Fruit fly (Drosophila melanogaster): ENCODE results near the gene CG14736.

The CG14736 gene

DNA sequence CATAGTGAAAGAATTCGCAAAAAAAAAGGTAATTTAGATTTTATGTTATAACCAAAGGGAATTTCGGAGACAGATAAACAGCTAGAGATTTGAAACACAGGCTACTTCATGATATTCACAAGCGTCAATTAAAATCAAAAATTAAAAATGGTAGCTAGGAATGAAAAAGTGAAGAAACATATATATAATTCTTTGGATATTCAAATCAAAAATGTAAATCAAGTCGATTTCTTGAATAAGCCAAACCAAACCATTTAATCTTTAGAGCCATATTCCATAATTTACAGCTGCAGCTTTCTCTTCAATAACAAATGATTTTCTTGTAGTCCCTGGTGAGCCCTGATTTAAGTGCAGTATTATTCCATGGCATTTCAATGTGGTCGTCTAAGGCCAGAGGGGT is 22.5 kb downstream of the CG14736 start, which contains the start of gene CG14740:
Gene CG14740 (minus strand): TSS at position 101 of the 400 bp plus-strand sequence.
- TF ChIP-seq CG33213 (GFP tag; optimal IDR thresholded peaks at IDR 0.05) (no peak), CG12299 (tag; optimal IDR thresholded peaks at IDR 0.05) (no peak), Bdp1 (GFP tag; optimal IDR thresholded peaks at IDR 0.05) (no peak), CG7271 (tag; optimal IDR thresholded peaks at IDR 0.05) (no peak), B-H2 (GFP tag; optimal IDR thresholded peaks at IDR 0.05) (no peak), Xrp1 (GFP tag; IDR thresholded peaks at IDR 0.05) (no peak), CG14965 (GFP tag; optimal IDR thresholded peaks at IDR 0.05; ENCODE audit: borderline replicate concordance) (no peak), ham (GFP tag; IDR thresholded peaks at IDR 0.05) (no peak), Sry-δ (GFP tag; optimal IDR thresholded peaks at IDR 0.05) (no peak), nerfin-2 (GFP tag; IDR thresholded peaks at IDR 0.05; ENCODE audit: partially characterized antibody) (no peak), sc (optimal IDR thresholded peaks at IDR 0.05) (no peak), sc (GFP tag; optimal IDR thresholded peaks at IDR 0.05) (no peak), CG9727 (GFP tag; optimal IDR thresholded peaks at IDR 0.05) (no peak), her (GFP tag; optimal IDR thresholded peaks at IDR 0.05) (no peak), CG6791 (GFP tag; IDR thresholded peaks at IDR 0.05; ENCODE audit: partially characterized antibody) (no peak), CG10321 (GFP tag; IDR thresholded peaks at IDR 0.05) (no peak)

DNA sequence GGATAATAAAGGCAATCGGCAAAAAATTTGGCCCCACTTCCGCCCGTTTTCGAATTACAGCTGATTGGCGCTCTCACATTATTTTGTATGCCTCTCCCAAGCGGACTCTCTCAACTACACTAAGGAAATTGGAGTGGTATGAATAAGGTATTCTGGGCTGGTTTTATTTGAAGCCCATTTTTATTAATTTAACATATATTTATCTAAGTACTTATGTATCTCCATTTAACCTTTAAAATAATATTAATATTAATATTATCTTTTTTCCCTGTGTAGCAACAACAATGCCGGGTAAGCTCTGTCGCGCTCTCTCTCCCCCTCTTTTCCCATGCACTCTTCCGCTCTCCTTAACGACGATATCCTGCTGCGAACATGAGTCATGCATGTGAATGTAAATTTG is 38.6 kb downstream of the CG14736 start:
- no peak for TF ChIP-seq CG15601 (tag; optimal IDR thresholded peaks at IDR 0.05)
- TF ChIP-seq CG4404 (GFP tag; IDR thresholded peaks at IDR 0.05) = peak; percentile 45; the same call in 1 of the 2 replicates
- peak; percentile 87 for TF ChIP-seq dmrt99B (tag; optimal IDR thresholded peaks at IDR 0.05)
- peak; percentile 82 for TF ChIP-seq CG13894 (tag; optimal IDR thresholded peaks at IDR 0.05)
- TF ChIP-seq slbo (GFP tag; IDR thresholded peaks at IDR 0.05) = peak; percentile 89
- peak; percentile 72 for TF ChIP-seq Blimp-1 (GFP tag; optimal IDR thresholded peaks at IDR 0.05)
- TF ChIP-seq Meics (GFP tag; optimal IDR thresholded peaks at IDR 0.05) = peak; percentile 86
- no peak for TF ChIP-seq CG10959 (GFP tag; IDR thresholded peaks at IDR 0.05)
- peak; percentile 69 for TF ChIP-seq scrt (GFP tag; optimal IDR thresholded peaks at IDR 0.05)
- TF ChIP-seq Max (GFP tag; optimal IDR thresholded peaks at IDR 0.05) = peak; percentile 15
- TF ChIP-seq CG17359 (tag; optimal IDR thresholded peaks at IDR 0.05) = peak; percentile 86
- TF ChIP-seq CG34422 (GFP tag; IDR thresholded peaks at IDR 0.05) = peak; percentile 73
- TF ChIP-seq CG12299 (tag; optimal IDR thresholded peaks at IDR 0.05) = peak; percentile 53
- TF ChIP-seq wdn (GFP tag; IDR thresholded peaks at IDR 0.05) = peak; percentile 68
- peak; percentile 86 for TF ChIP-seq gem (tag; optimal IDR thresholded peaks at IDR 0.05)
- TF ChIP-seq CG10462 (GFP tag; optimal IDR thresholded peaks at IDR 0.05) = no peak
- peak; percentile 53 for TF ChIP-seq CG12219 (GFP tag; optimal IDR thresholded peaks at IDR 0.05)
- TF ChIP-seq sug (tag; optimal IDR thresholded peaks at IDR 0.05) = no peak
- no peak for TF ChIP-seq amos (GFP tag; IDR thresholded peaks at IDR 0.05; ENCODE audit: partially characterized antibody)
- peak; percentile 59 for TF ChIP-seq CG18619 (GFP tag; optimal IDR thresholded peaks at IDR 0.05)
- TF ChIP-seq nom (GFP tag; optimal IDR thresholded peaks at IDR 0.05) = no peak
- TF ChIP-seq lmd (GFP tag; IDR thresholded peaks at IDR 0.05) = peak; percentile 82
- no peak for TF ChIP-seq CkIIα-i1 (GFP tag; IDR thresholded peaks at IDR 0.05)
- peak; percentile 66 for TF ChIP-seq CG6765 (GFP tag; optimal IDR thresholded peaks at IDR 0.05)
- TF ChIP-seq Antp (GFP tag; optimal IDR thresholded peaks at IDR 0.05) = no peak
- peak; percentile 74 for TF ChIP-seq sisA (GFP tag; IDR thresholded peaks at IDR 0.05)
- no peak for TF ChIP-seq CG13287 (GFP tag; IDR thresholded peaks at IDR 0.05; ENCODE audit: partially characterized antibody)
- TF ChIP-seq D19B (GFP tag; optimal IDR thresholded peaks at IDR 0.05) = peak; percentile 40
- TF ChIP-seq cwo (GFP tag; optimal IDR thresholded peaks at IDR 0.05) = peak; percentile 80
- TF ChIP-seq CG10565 (GFP tag; optimal IDR thresholded peaks at IDR 0.05) = no peak
- TF ChIP-seq CG9817 (tag; optimal IDR thresholded peaks at IDR 0.05) = peak; percentile 78
- 0 out of 2 replicates have a peak, but pooled peaks have one; percentile 34 for TF ChIP-seq ro (GFP tag; IDR thresholded peaks at IDR 0.05)
- TF ChIP-seq ssp (GFP tag; IDR thresholded peaks at IDR 0.05) = peak; percentile 64
- TF ChIP-seq kay (GFP tag; optimal IDR thresholded peaks at IDR 0.05) = peak; percentile 36
- TF ChIP-seq crp (GFP tag; optimal IDR thresholded peaks at IDR 0.05) = peak in 1 of 2 experiments; percentile 12
